Worm (Caenorhabditis elegans) whole organism, L3 larva: ENCODE measurements around the gene nhr-16.

Experiments
- nhr-25 ChIP-seq: sonication (generic microtip); optimal IDR thresholded peaks from 2 replicates; lab custom pipeline; 2017; ENCODE audit warnings: missing biosample characterization, missing genetic modification characterization
- sea-2 ChIP-seq: fragments of 150-350 bp; sonication (generic microtip); optimal IDR thresholded peaks from 4 replicates; lab custom pipeline; 2014; ENCODE audit warnings: missing biosample characterization, missing genetic modification reagents, missing genetic modification characterization

DNA sequence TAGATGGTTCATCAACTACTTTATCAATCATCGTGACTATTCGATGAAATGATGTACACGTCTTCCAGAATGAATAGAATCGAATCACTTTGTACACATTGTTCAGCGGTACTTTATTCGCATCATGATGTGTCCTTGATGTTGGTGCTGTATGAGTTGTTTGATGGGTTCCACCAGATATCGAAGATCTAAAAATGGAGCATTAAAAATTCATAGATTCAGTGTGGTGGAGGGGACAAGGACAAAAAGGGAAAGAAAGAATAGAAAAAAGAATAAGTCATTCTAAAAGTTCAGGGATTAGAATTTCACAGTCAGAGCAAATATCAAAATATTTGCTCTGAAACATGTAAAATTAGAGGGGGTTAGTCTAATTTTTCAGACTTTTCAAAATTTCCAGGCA lies 6.2 kb downstream of the nhr-16 start:
- no peak for TF ChIP-seq sea-2 (GFP tag; lab: Kevin White, UChicago)
- TF ChIP-seq nhr-25 (tag; lab: Kevin White, UChicago), result no peak
